Fruit fly (Drosophila melanogaster) whole organism, embryonic: ENCODE measurements around the gene CG33298.

Experiments used
- Abd-B ChIP-seq: fragments of 200-800 bp; sonication (Bioruptor generic); optimal IDR thresholded peaks from 2 replicates; lab custom pipeline; 2018; ENCODE audit warnings: missing biosample characterization, mild to moderate bottlenecking, missing genetic modification characterization, moderate library complexity
- Ada2b ChIP-seq: fragments of 200-800 bp; sonication (Bioruptor generic); IDR thresholded peaks from 2 replicates; pipeline ENCODE4 v1.3.6; 2022; ENCODE audit warnings: missing biosample characterization, missing genetic modification characterization
- Adf1 ChIP-seq: fragments of 200-800 bp; sonication (Bioruptor generic); IDR thresholded peaks from 2 replicates; pipeline ENCODE4 v1.3.6; 2022; ENCODE audit warnings: missing biosample characterization, missing genetic modification characterization
- Atf6 ChIP-seq: fragments of 200-800 bp; sonication (Bioruptor generic); IDR thresholded peaks from 2 replicates; pipeline ENCODE4 v1.3.6; 2022; ENCODE audit warnings: missing biosample characterization, missing genetic modification characterization
- Awh ChIP-seq: fragments of 200-800 bp; sonication (Bioruptor generic); IDR thresholded peaks from 2 replicates; pipeline ENCODE4, ENCODE4 v1.3.6; 2022; ENCODE audit warnings: missing biosample characterization, missing genetic modification characterization
- CG10979 ChIP-seq: fragments of 200-800 bp; sonication (Bioruptor generic); optimal IDR thresholded peaks from 2 replicates; lab custom pipeline; 2018; ENCODE audit warnings: missing biosample characterization, mild to moderate bottlenecking, missing genetic modification characterization, moderate library complexity
- CG11247 ChIP-seq: fragments of 200-800 bp; sonication (Bioruptor generic); IDR thresholded peaks from 2 replicates; pipeline ENCODE4 v1.3.6; 2022; ENCODE audit warnings: missing biosample characterization, missing genetic modification characterization
- CG11696 ChIP-seq: fragments of 200-800 bp; sonication (Bioruptor generic); IDR thresholded peaks from 2 replicates; pipeline ENCODE4 v1.3.6; 2022; ENCODE audit warnings: missing biosample characterization, missing genetic modification characterization
- CG12219 ChIP-seq: fragments of 200-800 bp; sonication (Bioruptor generic); optimal IDR thresholded peaks from 3 replicates; lab custom pipeline; 2018; ENCODE audit warnings: missing biosample characterization, mild to moderate bottlenecking, missing genetic modification characterization
- CG14014 ChIP-seq: fragments of 200-800 bp; sonication (Bioruptor generic); IDR thresholded peaks from 2 replicates; pipeline ENCODE4 v1.3.6; 2022; ENCODE audit warnings: missing biosample characterization, missing genetic modification characterization
- CG14965 ChIP-seq: fragments of 200-800 bp; sonication (Bioruptor generic); optimal IDR thresholded peaks from 2 replicates; lab custom pipeline; 2016; ENCODE audit warnings: missing biosample characterization, missing genetic modification characterization, borderline replicate concordance
- CG15696 ChIP-seq: fragments of 200-800 bp; sonication (Bioruptor generic); optimal IDR thresholded peaks from 2 replicates; lab custom pipeline; 2019; ENCODE audit warnings: missing biosample characterization, mild to moderate bottlenecking, missing genetic modification characterization, moderate library complexity
- CG16815 ChIP-seq: fragments of 200-800 bp; sonication (Bioruptor generic); optimal IDR thresholded peaks from 3 replicates; lab custom pipeline; 2017; ENCODE audit warnings: missing biosample characterization, mild to moderate bottlenecking, missing genetic modification characterization
- CG17359 ChIP-seq: fragments of 200-800 bp; sonication (Bioruptor generic); optimal IDR thresholded peaks from 3 replicates; lab custom pipeline; 2018; ENCODE audit warnings: missing biosample characterization, mild to moderate bottlenecking, missing genetic modification characterization, moderate library complexity
- CG17612 ChIP-seq: fragments of 200-800 bp; sonication (Bioruptor generic); IDR thresholded peaks from 2 replicates; pipeline ENCODE4 v1.3.6; 2022; ENCODE audit warnings: missing biosample characterization, missing genetic modification characterization
- CG1832 ChIP-seq: fragments of 200-800 bp; sonication (Bioruptor generic); optimal IDR thresholded peaks from 2 replicates; lab custom pipeline; 2017; ENCODE audit warnings: missing biosample characterization, mild to moderate bottlenecking, missing genetic modification characterization, inconsistent platforms
- CG30431 ChIP-seq: fragments of 200-800 bp; sonication (Bioruptor generic); optimal IDR thresholded peaks from 2 replicates; lab custom pipeline; 2017; ENCODE audit warnings: missing biosample characterization, missing genetic modification characterization
- CG31441 ChIP-seq: fragments of 200-800 bp; sonication (Bioruptor generic); IDR thresholded peaks from 2 replicates; pipeline ENCODE4 v1.3.6; 2022; ENCODE audit warnings: missing biosample characterization, missing genetic modification characterization
- CG3995 ChIP-seq: fragments of 200-800 bp; sonication (Bioruptor generic); optimal IDR thresholded peaks from 3 replicates; lab custom pipeline; 2016; ENCODE audit warnings: missing biosample characterization, missing genetic modification characterization
- CG4820 ChIP-seq: fragments of 200-800 bp; sonication (Bioruptor generic); optimal IDR thresholded peaks from 3 replicates; lab custom pipeline; 2016; ENCODE audit warnings: missing biosample characterization, missing genetic modification characterization
- CG5953 ChIP-seq: fragments of 200-800 bp; sonication (Bioruptor generic); IDR thresholded peaks from 2 replicates; pipeline ENCODE4 v1.3.6; 2022; ENCODE audit warnings: missing biosample characterization, missing genetic modification characterization
- CG6175 ChIP-seq: fragments of 200-800 bp; sonication (Bioruptor generic); IDR thresholded peaks from 3 replicates; pipeline ENCODE4 v1.3.6; 2022; ENCODE audit warnings: missing biosample characterization, missing genetic modification characterization
- CG7372 ChIP-seq: fragments of 200-800 bp; sonication (Bioruptor generic); IDR thresholded peaks from 2 replicates; pipeline ENCODE4 v1.3.6; 2022; ENCODE audit warnings: missing biosample characterization, missing genetic modification characterization
- CG7987 ChIP-seq: fragments of 200-800 bp; sonication (Bioruptor generic); optimal IDR thresholded peaks from 2 replicates; lab custom pipeline; 2018; ENCODE audit warnings: missing biosample characterization, mild to moderate bottlenecking, missing genetic modification characterization, moderate library complexity
- CG8388 ChIP-seq: fragments of 200-800 bp; sonication (Bioruptor generic); optimal IDR thresholded peaks from 2 replicates; lab custom pipeline; 2019; ENCODE audit warnings: missing biosample characterization, mild to moderate bottlenecking, missing genetic modification characterization, moderate library complexity
- CG8478 ChIP-seq: fragments of >200 bp; optimal IDR thresholded peaks from 2 replicates; lab custom pipeline; 2018
- Dek ChIP-seq: fragments of 200-800 bp; sonication (Bioruptor generic); optimal IDR thresholded peaks from 3 replicates; lab custom pipeline; 2019; ENCODE audit warnings: missing biosample characterization, mild to moderate bottlenecking, missing genetic modification characterization, moderate library complexity
- Gsc ChIP-seq: fragments of 200-800 bp; sonication (Bioruptor generic); IDR thresholded peaks from 2 replicates; pipeline ENCODE4 v1.3.6; 2022; ENCODE audit warnings: missing biosample characterization, missing genetic modification characterization
- HLH54F ChIP-seq: fragments of 200-800 bp; sonication (Bioruptor generic); optimal IDR thresholded peaks from 3 replicates; lab custom pipeline; 2016; ENCODE audit warnings: missing biosample characterization, missing genetic modification characterization
- HLHmδ ChIP-seq: fragments of 200-800 bp; sonication (Bioruptor generic); optimal IDR thresholded peaks from 2 replicates; lab custom pipeline; 2018; ENCODE audit warnings: missing biosample characterization, mild to moderate bottlenecking, missing genetic modification characterization, moderate library complexity
- Jarid2 ChIP-seq: fragments of 200-800 bp; sonication (Bioruptor generic); optimal IDR thresholded peaks from 3 replicates; lab custom pipeline; 2017; ENCODE audit warnings: mild to moderate bottlenecking, missing biosample characterization, missing genetic modification reagents, missing genetic modification characterization
- Neu2 ChIP-seq: fragments of 200-800 bp; sonication (Bioruptor generic); optimal IDR thresholded peaks from 3 replicates; lab custom pipeline; 2016; ENCODE audit warnings: missing biosample characterization, missing genetic modification characterization, borderline replicate concordance
- Nf-YA ChIP-seq: fragments of 200-800 bp; sonication (Bioruptor generic); IDR thresholded peaks from 2 replicates; pipeline ENCODE4 v1.3.6; 2022; ENCODE audit warnings: missing biosample characterization, missing genetic modification characterization
- Nf-YB ChIP-seq: fragments of 200-800 bp; sonication (Bioruptor generic); optimal IDR thresholded peaks from 3 replicates; lab custom pipeline; 2019; ENCODE audit warnings: missing biosample characterization, mild to moderate bottlenecking, missing genetic modification characterization, moderate library complexity
- Side ChIP-seq: fragments of 200-800 bp; sonication (Bioruptor generic); optimal IDR thresholded peaks from 2 replicates; lab custom pipeline; 2016; ENCODE audit warnings: missing biosample characterization, missing genetic modification characterization
- Usf ChIP-seq: fragments of 200-800 bp; sonication (Bioruptor generic); optimal IDR thresholded peaks from 2 replicates; lab custom pipeline; 2017; ENCODE audit warnings: missing genotype, missing biosample characterization, missing genetic modification characterization
- bab2 ChIP-seq: fragments of 200-800 bp; sonication (Bioruptor generic); optimal IDR thresholded peaks from 2 replicates; lab custom pipeline; 2016; ENCODE audit warnings: missing biosample characterization, missing genetic modification characterization
- chm ChIP-seq: fragments of 200-800 bp; sonication (Bioruptor generic); IDR thresholded peaks from 2 replicates; pipeline ENCODE4 v1.3.6; 2022; ENCODE audit warnings: missing biosample characterization, missing genetic modification characterization
- eve ChIP-seq, 2 experiments: fragments of >200 bp; optimal IDR thresholded peaks; 2 replicates each; lab custom pipeline; 2017; ENCODE audit warnings: missing biosample characterization in 2 of 2, missing genetic modification characterization in 2 of 2
- hb ChIP-seq: fragments of 200-800 bp; sonication (Bioruptor generic); IDR thresholded peaks from 3 replicates; pipeline ENCODE4 v1.3.6; 2022; ENCODE audit warnings: missing biosample characterization, missing genetic modification characterization; ENCODE audit not compliant: partially characterized antibody
- klu ChIP-seq: fragments of 200-800 bp; sonication (Bioruptor generic); IDR thresholded peaks from 2 replicates; pipeline ENCODE4 v1.3.6; 2022; ENCODE audit warnings: missing biosample characterization, missing genetic modification characterization
- luna ChIP-seq: fragments of 200-800 bp; sonication (Bioruptor generic); optimal IDR thresholded peaks from 2 replicates; lab custom pipeline; 2016; ENCODE audit warnings: missing biosample characterization, missing genetic modification characterization
- nau ChIP-seq: fragments of 200-800 bp; sonication (Bioruptor generic); optimal IDR thresholded peaks from 3 replicates; lab custom pipeline; 2017; ENCODE audit warnings: missing biosample characterization, mild to moderate bottlenecking, missing genetic modification characterization, missing genetic modification reagents
- otp ChIP-seq: fragments of 200-800 bp; sonication (Bioruptor generic); IDR thresholded peaks from 3 replicates; pipeline ENCODE4, ENCODE4 v1.3.6; 2022; ENCODE audit warnings: missing biosample characterization, missing genetic modification characterization
- prd ChIP-seq, 3 experiments: fragments of >200 bp in 2 of 3; fragments of 200-800 bp in 1 of 3; sonication (Bioruptor generic) in 1 of 3; optimal IDR thresholded peaks in 2 of 3; IDR thresholded peaks in 1 of 3; 2 replicates in 2 of 3; 3 replicates in 1 of 3; pipeline versions ENCODE4 v1.3.6 to Lab custom; 2017 to 2022; ENCODE audit warnings: missing biosample characterization in 1 of 3, missing genetic modification characterization in 1 of 3
- schlank ChIP-seq: fragments of 200-800 bp; sonication (Bioruptor generic); optimal IDR thresholded peaks from 2 replicates; lab custom pipeline; 2018; ENCODE audit warnings: missing biosample characterization, mild to moderate bottlenecking, missing genetic modification characterization
- sna ChIP-seq: fragments of 200-800 bp; sonication (Bioruptor generic); IDR thresholded peaks from 2 replicates; pipeline ENCODE4 v1.3.6; 2022; ENCODE audit warnings: missing biosample characterization, missing genetic modification characterization; ENCODE audit not compliant: partially characterized antibody
- unpg ChIP-seq: fragments of 200-800 bp; sonication (Bioruptor generic); optimal IDR thresholded peaks from 3 replicates; lab custom pipeline; 2018; ENCODE audit warnings: missing biosample characterization, mild to moderate bottlenecking, missing genetic modification characterization, moderate library complexity
- zfh2 ChIP-seq: fragments of 200-800 bp; sonication (Bioruptor generic); optimal IDR thresholded peaks from 2 replicates; lab custom pipeline; 2016; ENCODE audit warnings: missing biosample characterization, missing genetic modification characterization

CG33298 gene

DNA sequence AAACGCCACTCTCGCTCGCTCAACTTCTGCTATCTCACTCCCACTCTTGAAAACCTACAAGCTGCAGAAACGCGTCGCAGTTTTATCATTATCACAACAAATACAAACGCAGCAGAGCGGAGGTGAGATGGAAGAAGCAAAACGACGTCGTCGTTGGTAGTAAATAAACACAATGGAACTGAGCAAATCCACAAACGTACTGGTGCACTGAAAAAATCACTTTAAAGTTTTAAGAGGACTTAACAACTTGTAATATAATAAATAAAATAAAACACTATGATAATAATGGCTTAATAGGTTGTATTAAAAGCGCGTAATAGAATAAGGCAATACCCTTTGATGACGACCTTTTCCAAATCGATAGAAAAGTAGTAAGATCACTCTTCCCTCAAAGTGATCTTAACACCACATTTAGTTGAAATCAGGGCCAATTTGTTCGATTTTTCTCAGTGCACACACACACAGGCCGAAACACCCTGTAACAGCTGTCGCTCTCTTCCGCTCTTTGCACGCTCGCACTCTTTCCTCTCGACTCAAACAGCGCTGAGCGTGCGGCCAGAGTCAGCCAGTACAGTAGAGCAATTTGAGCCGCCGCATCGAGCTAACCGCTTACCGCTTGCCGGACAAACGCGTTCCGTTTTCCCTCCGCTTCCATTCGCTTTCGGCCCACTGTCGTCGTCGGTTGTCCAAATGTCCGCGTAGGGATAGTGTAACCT, 45.9 kb upstream of the CG33298 start (continued):
- TF ChIP-seq Side (GFP tag; lab: Kevin White, UChicago) (peak; percentile 85), CG14014 (peak; percentile 95), CG11696 (GFP tag; lab: Robert Waterston, UW) (peak; percentile 86), nau (GFP tag; lab: Kevin White, UChicago) (peak; percentile 84), eve (GFP tag; optimal IDR thresholded peaks at IDR 0.05; lab: Kevin White, UChicago) (peak; percentile 92 to 99), CG15696 (tag; lab: Kevin White, UChicago) (peak; percentile 98), CG8478 (no peak), sna (GFP tag; lab: Robert Waterston, UW) (no peak), bab2 (peak; percentile 68), Nf-YB (GFP tag; lab: Kevin White, UChicago) (peak; percentile 81), CG16815 (GFP tag; lab: Kevin White, UChicago) (peak; percentile 95), Nf-YA (GFP tag; lab: Robert Waterston, UW) (no peak; the same call in 1 of the 2 replicates), Usf (GFP tag; lab: Kevin White, UChicago) (peak; percentile 96), CG11247 (peak; percentile 91), CG14965 (no peak), Ada2b (GFP tag; lab: Robert Waterston, UW) (peak; percentile 85), unpg (peak; percentile 91), CG30431 (peak; percentile 96), CG17359 (tag; lab: Kevin White, UChicago) (peak; percentile 91), Neu2 (GFP tag; lab: Kevin White, UChicago) (no peak), CG8388 (GFP tag; lab: Kevin White, UChicago) (peak; percentile 93), CG7372 (GFP tag; lab: Robert Waterston, UW) (peak; percentile 96), HLHmδ (peak; percentile 93), CG6175 (GFP tag; lab: Robert Waterston, UW) (peak; percentile 88), hb (GFP tag; lab: Robert Waterston, UW) (no peak), Adf1 (peak; percentile 78), schlank (tag; lab: Kevin White, UChicago) (peak; percentile 87), otp (GFP tag; lab: Robert Waterston, UW) (peak; percentile 90), CG1832 (GFP tag; lab: Kevin White, UChicago) (peak; percentile 78), HLH54F (peak; percentile 53), Jarid2 (GFP tag; lab: Kevin White, UChicago) (peak; percentile 94), chm (GFP tag; lab: Robert Waterston, UW) (peak; percentile 75), Abd-B (GFP tag; lab: Kevin White, UChicago) (peak; percentile 97), CG5953 (GFP tag; lab: Robert Waterston, UW) (peak; percentile 87), luna (GFP tag; lab: Kevin White, UChicago) (peak; percentile 37), klu (peak; percentile 96; the same call in 1 of the 2 replicates), CG31441 (peak; percentile 88), CG10979 (tag; lab: Kevin White, UChicago) (peak; percentile 98), Dek (tag; lab: Kevin White, UChicago) (peak; percentile 95), CG17612 (peak; percentile 75; the same call in 1 of the 2 replicates), Atf6 (GFP tag; lab: Robert Waterston, UW) (peak; percentile 97), CG12219 (peak; percentile 94), CG4820 (GFP tag; lab: Kevin White, UChicago) (peak; percentile 95), CG3995 (peak; percentile 71), CG7987 (GFP tag; lab: Kevin White, UChicago) (peak; percentile 74), zfh2 (peak; percentile 83), Awh (GFP tag; lab: Robert Waterston, UW) (peak; percentile 94), Gsc (GFP tag; lab: Robert Waterston, UW) (no peak; the same call in 1 of the 2 replicates), prd (optimal IDR thresholded peaks at IDR 0.05; lab: Kevin White, UChicago) (no peak), prd (GFP tag; IDR thresholded peaks at IDR 0.05; lab: Robert Waterston, UW) (peak; percentile 99)
